Worm (Caenorhabditis elegans) whole organism, L1 larva: ENCODE data around the gene C09F5.1.

ENCODE experiments used
- Y116A8C.19 ChIP-seq: sonication (generic microtip); optimal IDR thresholded peaks from 2 replicates; lab custom pipeline; 2016; ENCODE audit warnings: missing compliant biosample characterization, missing genetic modification characterization, borderline replicate concordance
- aha-1 ChIP-seq: fragments of 150-350 bp; optimal IDR thresholded peaks from 2 replicates; lab custom pipeline; 2014; ENCODE audit warnings: missing biosample characterization, missing genetic modification characterization
- alr-1 ChIP-seq: fragments of 200-800 bp; sonication (Bioruptor generic); optimal IDR thresholded peaks from 2 replicates; lab custom pipeline; 2018; ENCODE audit warnings: borderline replicate concordance, mild to moderate bottlenecking, missing genetic modification characterization, missing compliant biosample characterization
- blmp-1 ChIP-seq: fragments of 150-350 bp; optimal IDR thresholded peaks from 2 replicates; lab custom pipeline; 2014; ENCODE audit warnings: missing biosample characterization, missing genetic modification characterization
- ceh-63 ChIP-seq: fragments of 200-800 bp; sonication (Bioruptor generic); optimal IDR thresholded peaks from 2 replicates; lab custom pipeline; 2018; ENCODE audit warnings: mild to moderate bottlenecking, missing genetic modification characterization, missing compliant biosample characterization
- ceh-8 ChIP-seq: fragments of 200-800 bp; sonication (Bioruptor generic); optimal IDR thresholded peaks from 2 replicates; lab custom pipeline; 2018; ENCODE audit warnings: mild to moderate bottlenecking, missing genetic modification characterization, moderate library complexity, missing compliant biosample characterization
- ceh-82 ChIP-seq, 3 experiments: fragments of 150-350 bp in 1 of 3; sonication (generic microtip) in 2 of 3; optimal IDR thresholded peaks; 2 replicates each; lab custom pipeline; 2014 to 2017; ENCODE audit warnings: missing biosample characterization in 3 of 3, missing genetic modification characterization in 3 of 3
- ceh-90 ChIP-seq: sonication (generic microtip); optimal IDR thresholded peaks from 2 replicates; lab custom pipeline; 2016; ENCODE audit warnings: missing genetic modification characterization, missing compliant biosample characterization
- dsc-1 ChIP-seq: sonication (generic microtip); optimal IDR thresholded peaks from 2 replicates; lab custom pipeline; 2016; ENCODE audit warnings: mild to moderate bottlenecking, missing genetic modification characterization, missing compliant biosample characterization
- efl-1 ChIP-seq, 4 experiments: fragments of 150-350 bp; optimal IDR thresholded peaks in 3 of 4; peaks in 1 of 4; 1 replicate in 1 of 4; 2 replicates in 3 of 4; lab custom pipeline; 2014; ENCODE audit warnings: missing biosample characterization in 2 of 4, missing genetic modification characterization in 2 of 4, missing genetic modification reagents in 2 of 4
- elt-2 ChIP-seq: sonication (generic microtip); optimal IDR thresholded peaks from 2 replicates; lab custom pipeline; 2016; ENCODE audit warnings: missing genetic modification characterization, mild to moderate bottlenecking, inconsistent platforms, missing compliant biosample characterization, missing genetic modification reagents
- fkh-10 ChIP-seq: sonication (generic microtip); optimal IDR thresholded peaks from 2 replicates; lab custom pipeline; 2017; ENCODE audit warnings: missing biosample characterization, missing genetic modification reagents, missing genetic modification characterization
- fkh-4 ChIP-seq: sonication (generic microtip); optimal IDR thresholded peaks from 2 replicates; lab custom pipeline; 2016; ENCODE audit warnings: missing compliant biosample characterization, missing genetic modification characterization, borderline replicate concordance
- fkh-8 ChIP-seq: sonication (generic microtip); optimal IDR thresholded peaks from 2 replicates; lab custom pipeline; 2016; ENCODE audit warnings: mild to moderate bottlenecking, missing genetic modification characterization, missing compliant biosample characterization
- fos-1 ChIP-seq: fragments of 150-350 bp; optimal IDR thresholded peaks from 2 replicates; lab custom pipeline; 2014; ENCODE audit warnings: missing biosample characterization, missing genetic modification characterization
- grh-1 ChIP-seq: fragments of 200-800 bp; sonication (Bioruptor generic); IDR thresholded peaks from 2 replicates; pipeline ENCODE4 v1.3.6; 2022; ENCODE audit warnings: missing genetic modification reagents, missing genetic modification characterization, missing compliant biosample characterization
- hlh-17 ChIP-seq: fragments of 200-800 bp; sonication (Bioruptor generic); optimal IDR thresholded peaks from 2 replicates; lab custom pipeline; 2018; ENCODE audit warnings: missing genetic modification characterization, mild to moderate bottlenecking, missing compliant biosample characterization, moderate library complexity, borderline replicate concordance
- hlh-4 ChIP-seq: sonication (generic microtip); optimal IDR thresholded peaks from 2 replicates; lab custom pipeline; 2016; ENCODE audit warnings: mild to moderate bottlenecking, missing genetic modification characterization, missing compliant biosample characterization
- hpl-2 ChIP-seq: fragments of 150-350 bp; optimal IDR thresholded peaks from 2 replicates; lab custom pipeline; 2014; ENCODE audit warnings: missing biosample characterization, missing genetic modification reagents, missing genetic modification characterization
- isw-1 ChIP-seq: fragments of 200-800 bp; sonication (Bioruptor generic); IDR thresholded peaks from 2 replicates; pipeline ENCODE4 v1.3.6; 2022; ENCODE audit warnings: missing genetic modification characterization, missing compliant biosample characterization
- jun-1 ChIP-seq: fragments of 150-350 bp; optimal IDR thresholded peaks from 2 replicates; lab custom pipeline; 2014; ENCODE audit warnings: missing biosample characterization, missing genetic modification reagents, missing genetic modification characterization
- lin-13 ChIP-seq: fragments of 150-350 bp; optimal IDR thresholded peaks from 2 replicates; lab custom pipeline; 2014; ENCODE audit warnings: missing biosample characterization, missing genetic modification reagents, missing genetic modification characterization
- lin-14 ChIP-seq: fragments of 200-800 bp; sonication (Bioruptor generic); optimal IDR thresholded peaks from 2 replicates; lab custom pipeline; 2018; ENCODE audit warnings: mild to moderate bottlenecking, missing genetic modification characterization, moderate library complexity, missing compliant biosample characterization
- lin-15B ChIP-seq: fragments of 150-350 bp; sonication (generic microtip); optimal IDR thresholded peaks from 3 replicates; lab custom pipeline; 2014; ENCODE audit warnings: missing biosample characterization, missing genetic modification characterization
- lir-3 ChIP-seq: sonication (generic microtip); optimal IDR thresholded peaks from 2 replicates; lab custom pipeline; 2016; ENCODE audit warnings: mild to moderate bottlenecking, missing genetic modification characterization, moderate library complexity, missing compliant biosample characterization; ENCODE audit not compliant: poor library complexity
- lsy-2 ChIP-seq, 2 experiments: fragments of 150-350 bp; optimal IDR thresholded peaks; 2 replicates each; lab custom pipeline; 2014; ENCODE audit warnings: missing biosample characterization in 2 of 2, missing genetic modification characterization in 2 of 2
- mdl-1 ChIP-seq, 2 experiments: fragments of 150-350 bp; optimal IDR thresholded peaks; 2 replicates each; lab custom pipeline; 2014 to 2017; ENCODE audit warnings: missing biosample characterization in 2 of 2, missing genetic modification characterization in 2 of 2, inconsistent platforms in 1 of 2
- mef-2 ChIP-seq: fragments of 150-350 bp; optimal IDR thresholded peaks from 2 replicates; lab custom pipeline; 2014; ENCODE audit warnings: missing biosample characterization, missing genetic modification characterization
- mep-1 ChIP-seq: fragments of 150-350 bp; optimal IDR thresholded peaks from 2 replicates; lab custom pipeline; 2014; ENCODE audit warnings: missing biosample characterization, missing genetic modification characterization
- nhr-11 ChIP-seq: fragments of 150-350 bp; optimal IDR thresholded peaks from 2 replicates; lab custom pipeline; 2014; ENCODE audit warnings: missing biosample characterization, missing genetic modification characterization
- nhr-28 ChIP-seq: fragments of 150-350 bp; optimal IDR thresholded peaks from 2 replicates; lab custom pipeline; 2014; ENCODE audit warnings: missing biosample characterization, missing genetic modification characterization
- nhr-47 ChIP-seq: sonication (generic microtip); optimal IDR thresholded peaks from 2 replicates; lab custom pipeline; 2016; ENCODE audit warnings: mild to moderate bottlenecking, missing genetic modification characterization, moderate library complexity, missing compliant biosample characterization
- nhr-71 ChIP-seq: sonication (generic microtip); optimal IDR thresholded peaks from 2 replicates; lab custom pipeline; 2016; ENCODE audit warnings: mild to moderate bottlenecking, missing genetic modification characterization, moderate library complexity, missing compliant biosample characterization
- nhr-77 ChIP-seq: fragments of 150-350 bp; optimal IDR thresholded peaks from 2 replicates; lab custom pipeline; 2014; ENCODE audit warnings: missing biosample characterization, missing genetic modification characterization
- nhr-85 ChIP-seq: sonication (generic microtip); peaks from one replicate; lab custom pipeline; 2016; ENCODE audit warnings: missing genetic modification characterization, inconsistent platforms, missing compliant biosample characterization
- pag-3 ChIP-seq: sonication (generic microtip); optimal IDR thresholded peaks from 2 replicates; lab custom pipeline; 2017; ENCODE audit warnings: missing genetic modification characterization, mild to moderate bottlenecking, missing compliant biosample characterization, antibody characterized with exemption, borderline replicate concordance; ENCODE audit not compliant: insufficient read depth
- pax-3 ChIP-seq: fragments of 200-800 bp; sonication (Bioruptor generic); optimal IDR thresholded peaks from 2 replicates; lab custom pipeline; 2018; ENCODE audit warnings: mild to moderate bottlenecking, missing genetic modification characterization, moderate library complexity, missing compliant biosample characterization
- snpc-4 ChIP-seq: fragments of 150-350 bp; optimal IDR thresholded peaks from 2 replicates; lab custom pipeline; 2014; ENCODE audit warnings: missing biosample characterization, missing genetic modification characterization
- snu-23 ChIP-seq: sonication (generic microtip); optimal IDR thresholded peaks from 2 replicates; lab custom pipeline; 2016; ENCODE audit warnings: missing genetic modification characterization, missing compliant biosample characterization
- sox-4 ChIP-seq: sonication (generic microtip); optimal IDR thresholded peaks from 2 replicates; lab custom pipeline; 2016; ENCODE audit warnings: missing genetic modification characterization, missing compliant biosample characterization
- sptf-1 ChIP-seq: fragments of 150-350 bp; optimal IDR thresholded peaks from 2 replicates; lab custom pipeline; 2014; ENCODE audit warnings: missing biosample characterization, missing genetic modification characterization
- sup-37 ChIP-seq: fragments of 200-800 bp; sonication (Bioruptor generic); optimal IDR thresholded peaks from 2 replicates; lab custom pipeline; 2018; ENCODE audit warnings: mild to moderate bottlenecking, missing genetic modification characterization, missing compliant biosample characterization
- tlp-1 ChIP-seq: fragments of 150-350 bp; optimal IDR thresholded peaks from 2 replicates; lab custom pipeline; 2014; ENCODE audit warnings: missing biosample characterization, missing genetic modification characterization
- unc-130 ChIP-seq: fragments of 150-350 bp; optimal IDR thresholded peaks from 2 replicates; lab custom pipeline; 2017; ENCODE audit warnings: missing biosample characterization, missing genetic modification characterization, inconsistent platforms
- unc-98 ChIP-seq: fragments of 200-800 bp; sonication (Bioruptor generic); IDR thresholded peaks from 2 replicates; pipeline ENCODE4 v1.3.6; 2022; ENCODE audit warnings: missing genetic modification characterization, missing compliant biosample characterization
- vab-15 ChIP-seq: sonication (generic microtip); optimal IDR thresholded peaks from 2 replicates; lab custom pipeline; 2017; ENCODE audit warnings: missing genotype, mild to moderate bottlenecking, missing genetic modification characterization, missing compliant biosample characterization
- xbp-1 ChIP-seq: sonication (generic microtip); optimal IDR thresholded peaks from 2 replicates; lab custom pipeline; 2016; ENCODE audit warnings: missing genetic modification characterization, missing compliant biosample characterization
- zip-4 ChIP-seq: fragments of 200-800 bp; sonication (Bioruptor generic); optimal IDR thresholded peaks from 2 replicates; lab custom pipeline; 2018; ENCODE audit warnings: mild to moderate bottlenecking, missing genetic modification characterization, moderate library complexity, missing compliant biosample characterization
- ztf-4 ChIP-seq: fragments of 150-350 bp; optimal IDR thresholded peaks from 2 replicates; lab custom pipeline; 2014; ENCODE audit warnings: missing biosample characterization, missing genetic modification characterization

C09F5.1 gene

ce11 chrIII:670994-671393, 12.5 kb downstream of the C09F5.1 start (continued):
- TF ChIP-seq ceh-8 (GFP tag; lab: Kevin White, UChicago) (peak; percentile 16), fos-1 (tag; lab: Kevin White, UChicago) (no peak), pag-3 (tag; lab: Kevin White, UChicago) (no peak), sox-4 (no peak), lin-15B (no peak), aha-1 (tag; lab: Kevin White, UChicago) (no peak), ceh-82 (tag; optimal IDR thresholded peaks at IDR 0.05; lab: Kevin White, UChicago) (peak in 2 of 3 experiments; percentile 3 to 68), mef-2 (tag; lab: Kevin White, UChicago) (peak; percentile 83), fkh-4 (tag; lab: Kevin White, UChicago) (no peak), sptf-1 (tag; lab: Kevin White, UChicago) (no peak), fkh-10 (GFP tag; lab: Kevin White, UChicago) (peak; percentile 81), ceh-63 (GFP tag; lab: Kevin White, UChicago) (no peak), lin-13 (no peak), grh-1 (no peak), mdl-1 (tag; optimal IDR thresholded peaks at IDR 0.05; lab: Kevin White, UChicago) (peak in 1 of 2 experiments; percentile 2), pax-3 (peak; percentile 3), nhr-71 (tag; lab: Kevin White, UChicago) (peak; percentile 81), xbp-1 (peak; percentile 39), lir-3 (tag; lab: Kevin White, UChicago) (no peak), mep-1 (tag; lab: Kevin White, UChicago) (peak; percentile 29), ztf-4 (tag; lab: Kevin White, UChicago) (no peak)

ce11 chrIII:675413-675812, 16.9 kb downstream of the C09F5.1 start:
- TF ChIP-seq ceh-82 (tag; optimal IDR thresholded peaks at IDR 0.05; lab: Kevin White, UChicago) = peak in 1 of 3 experiments; percentile 36
- no peak for TF ChIP-seq efl-1 (optimal IDR thresholded peaks at IDR 0.05; lab: Kevin White, UChicago)
- peak in 1 of 2 experiments; percentile 3 for TF ChIP-seq efl-1 (GFP tag; optimal IDR thresholded peaks at IDR 0.05 in 1 of 2; lab: Kevin White, UChicago)
- no peak for TF ChIP-seq sup-37 (GFP tag; lab: Kevin White, UChicago)
- no peak for TF ChIP-seq ceh-90 (tag; lab: Kevin White, UChicago)
- no peak for TF ChIP-seq mdl-1 (tag; optimal IDR thresholded peaks at IDR 0.05; lab: Kevin White, UChicago)
- TF ChIP-seq snpc-4 = no peak
- TF ChIP-seq nhr-11 (tag; lab: Kevin White, UChicago) = no peak
- no peak for TF ChIP-seq dsc-1
- no peak for TF ChIP-seq sptf-1 (tag; lab: Kevin White, UChicago)
- no peak for TF ChIP-seq hpl-2 (GFP tag; lab: Kevin White, UChicago)
- TF ChIP-seq nhr-47 = peak; percentile 37
- no peak for TF ChIP-seq unc-98 (GFP tag; lab: Robert Waterston, UW)
- no peak for TF ChIP-seq nhr-85
- no peak for TF ChIP-seq Y116A8C.19 (tag; lab: Kevin White, UChicago)
- peak; percentile 2 to 31 for TF ChIP-seq lsy-2 (tag; optimal IDR thresholded peaks at IDR 0.05; lab: Kevin White, UChicago)
- TF ChIP-seq isw-1 = no peak
- TF ChIP-seq hlh-4 (tag; lab: Kevin White, UChicago) = no peak
- no peak for TF ChIP-seq sox-4
- peak; percentile 20 for TF ChIP-seq snu-23
- TF ChIP-seq mep-1 (tag; lab: Kevin White, UChicago) = no peak
- TF ChIP-seq nhr-77 (tag; lab: Kevin White, UChicago) = no peak
- TF ChIP-seq vab-15 (tag; lab: Kevin White, UChicago) = no peak
- TF ChIP-seq elt-2 (tag; lab: Kevin White, UChicago) = no peak
- TF ChIP-seq nhr-71 (tag; lab: Kevin White, UChicago) = peak; percentile 29
- no peak for TF ChIP-seq nhr-28 (tag; lab: Kevin White, UChicago)
- no peak for TF ChIP-seq ceh-63 (GFP tag; lab: Kevin White, UChicago)
- no peak for TF ChIP-seq jun-1
- no peak for TF ChIP-seq zip-4 (GFP tag; lab: Kevin White, UChicago)
- TF ChIP-seq aha-1 (tag; lab: Kevin White, UChicago) = no peak
- no peak for TF ChIP-seq alr-1 (tag; lab: Kevin White, UChicago)
- no peak for TF ChIP-seq tlp-1
- no peak for TF ChIP-seq pag-3 (tag; lab: Kevin White, UChicago)
- no peak for TF ChIP-seq unc-130 (tag; lab: Kevin White, UChicago)
- no peak for TF ChIP-seq blmp-1 (tag; lab: Kevin White, UChicago)
- no peak for TF ChIP-seq hlh-17 (GFP tag; lab: Kevin White, UChicago)
- TF ChIP-seq lin-14 (GFP tag; lab: Kevin White, UChicago) = peak; percentile 76
- TF ChIP-seq fkh-8 (tag; lab: Kevin White, UChicago) = no peak
